Fruit fly (Drosophila melanogaster): ENCODE results near the gene bdl.

Gene bdl

DNA sequence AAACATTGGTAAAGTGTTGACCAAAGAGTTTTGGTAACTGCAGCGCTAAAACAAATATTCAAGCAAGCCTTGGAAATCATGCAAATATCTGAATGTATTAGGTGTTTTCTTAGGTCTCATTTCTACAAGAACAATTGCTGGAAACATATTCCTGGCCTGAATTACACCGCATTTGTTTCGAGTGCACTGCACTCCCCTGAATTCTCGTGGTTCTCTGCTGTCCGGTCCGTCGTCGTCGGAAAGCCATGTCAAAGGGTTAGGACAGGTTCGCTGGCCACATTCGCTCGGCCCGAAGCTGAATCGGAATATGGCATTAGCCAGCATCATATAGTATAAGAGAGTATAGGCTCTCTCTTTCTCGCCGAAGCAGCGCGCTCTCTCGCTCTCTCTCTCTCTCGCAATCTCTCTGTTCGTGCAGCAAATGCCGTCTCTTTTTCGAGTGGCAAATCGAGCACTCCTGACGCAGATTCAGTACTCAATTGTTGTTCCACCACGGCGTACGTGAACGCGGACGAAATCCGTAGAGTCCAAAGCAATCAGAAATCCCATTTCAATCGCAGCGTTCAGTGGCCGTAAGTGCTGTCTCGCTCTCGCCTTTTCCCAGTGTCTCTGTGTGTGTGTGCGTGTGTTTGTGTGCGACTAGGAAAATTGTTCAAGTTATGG lies 41.5 kb upstream of the bdl start, which contains the start of gene tutl (continued):
- peak; percentile 18 for TF ChIP-seq CG12299 (tag; optimal IDR thresholded peaks at IDR 0.05)
- peak; percentile 63 for TF ChIP-seq fd3F (GFP tag; optimal IDR thresholded peaks at IDR 0.05)
- TF ChIP-seq lab (GFP tag; optimal IDR thresholded peaks at IDR 0.05) = peak; percentile 73
- peak; percentile 69; the same call in 2 of the 3 replicates for TF ChIP-seq so (GFP tag; IDR thresholded peaks at IDR 0.05)
- TF ChIP-seq dmrt11E (tag; optimal IDR thresholded peaks at IDR 0.05) = peak; percentile 91
- TF ChIP-seq CG9797 (GFP tag; optimal IDR thresholded peaks at IDR 0.05) = no peak
- peak; percentile 82 for TF ChIP-seq CG9609 (GFP tag; optimal IDR thresholded peaks at IDR 0.05)
- peak; percentile 52 for TF ChIP-seq odd (GFP tag; optimal IDR thresholded peaks at IDR 0.05)
- peak; percentile 80 for TF ChIP-seq CG8089 (GFP tag; optimal IDR thresholded peaks at IDR 0.05)
- TF ChIP-seq zen (tag; optimal IDR thresholded peaks at IDR 0.05) = peak; percentile 9
- peak; percentile 82 for TF ChIP-seq sisA (GFP tag; IDR thresholded peaks at IDR 0.05)
- peak; percentile 59 for TF ChIP-seq D19B (GFP tag; optimal IDR thresholded peaks at IDR 0.05)
- peak; percentile 61 for TF ChIP-seq Fer3 (tag; optimal IDR thresholded peaks at IDR 0.05)
- peak; percentile 75 for TF ChIP-seq fu2 (GFP tag; optimal IDR thresholded peaks at IDR 0.05)
- TF ChIP-seq Fer2 (tag; optimal IDR thresholded peaks at IDR 0.05) = no peak
- TF ChIP-seq sob (GFP tag; IDR thresholded peaks at IDR 0.05) = peak; percentile 78
- TF ChIP-seq danr (GFP tag; IDR thresholded peaks at IDR 0.05) = peak; percentile 74
- TF ChIP-seq H2.0 (GFP tag; IDR thresholded peaks at IDR 0.05) = peak; percentile 72
- peak; percentile 63; the same call in 2 of the 3 replicates for TF ChIP-seq CG11560 (tag; IDR thresholded peaks at IDR 0.05)
- peak; percentile 84 for TF ChIP-seq CG14710 (tag; optimal IDR thresholded peaks at IDR 0.05)
- TF ChIP-seq CG8359 (GFP tag; optimal IDR thresholded peaks at IDR 0.05; ENCODE audit: borderline replicate concordance) = peak; percentile 49
- peak; percentile 55 for TF ChIP-seq CG12236 (GFP tag; optimal IDR thresholded peaks at IDR 0.05)
- TF ChIP-seq CG12219 (GFP tag; optimal IDR thresholded peaks at IDR 0.05) = peak; percentile 79
- TF ChIP-seq CG17829 (tag; optimal IDR thresholded peaks at IDR 0.05) = peak; percentile 82
- TF ChIP-seq CG4404 (GFP tag; IDR thresholded peaks at IDR 0.05) = peak; percentile 82
- peak; percentile 68; the same call in 2 of the 4 replicates for TF ChIP-seq Gug (GFP tag; IDR thresholded peaks at IDR 0.05)
- TF ChIP-seq CG2129 (GFP tag; IDR thresholded peaks at IDR 0.05; ENCODE audit: partially characterized antibody) = no peak
- TF ChIP-seq rib (GFP tag; IDR thresholded peaks at IDR 0.05) = no peak; the same call in 1 of the 2 replicates
- TF ChIP-seq dati (GFP tag; IDR thresholded peaks at IDR 0.05) = peak; percentile 47; the same call in 1 of the 2 replicates
- TF ChIP-seq gro (GFP tag; optimal IDR thresholded peaks at IDR 0.05) = peak; percentile 23
- TF ChIP-seq CG18476 (GFP tag; optimal IDR thresholded peaks at IDR 0.05) = peak; percentile 74
- TF ChIP-seq CG32767 (GFP tag; IDR thresholded peaks at IDR 0.05) = peak; percentile 68
- TF ChIP-seq org-1 (GFP tag; optimal IDR thresholded peaks at IDR 0.05) = peak; percentile 81
- peak; percentile 74 for TF ChIP-seq jing (GFP tag; optimal IDR thresholded peaks at IDR 0.05)
- no peak for TF ChIP-seq grn (GFP tag; optimal IDR thresholded peaks at IDR 0.05)
- TF ChIP-seq schlank (tag; optimal IDR thresholded peaks at IDR 0.05) = no peak
- TF ChIP-seq CG6813 (GFP tag; optimal IDR thresholded peaks at IDR 0.05) = peak; percentile 65
- peak; percentile 20 for TF ChIP-seq sima (GFP tag; optimal IDR thresholded peaks at IDR 0.05)
- TF ChIP-seq CG2120 (GFP tag; optimal IDR thresholded peaks at IDR 0.05) = peak; percentile 77
- TF ChIP-seq ken (GFP tag; IDR thresholded peaks at IDR 0.05) = peak; percentile 67; the same call in 2 of the 3 replicates
- peak; percentile 48 for TF ChIP-seq CG33557 (GFP tag; optimal IDR thresholded peaks at IDR 0.05)
- TF ChIP-seq NK7.1 (GFP tag; optimal IDR thresholded peaks at IDR 0.05) = peak; percentile 13
- TF ChIP-seq ab (GFP tag; optimal IDR thresholded peaks at IDR 0.05) = peak; percentile 58
- TF ChIP-seq unpg (GFP tag; optimal IDR thresholded peaks at IDR 0.05) = peak; percentile 84
- peak; percentile 28; the same call in 1 of the 2 replicates for TF ChIP-seq Bgb (GFP tag; IDR thresholded peaks at IDR 0.05; ENCODE audit: partially characterized antibody)
- peak; percentile 59; the same call in 1 of the 2 replicates for TF ChIP-seq gsb (GFP tag; IDR thresholded peaks at IDR 0.05)
- peak; percentile 56 for TF ChIP-seq Dek (tag; optimal IDR thresholded peaks at IDR 0.05)
- peak; percentile 50; the same call in 1 of the 2 replicates for TF ChIP-seq ham (GFP tag; IDR thresholded peaks at IDR 0.05)
- peak; percentile 23 for TF ChIP-seq Sry-β (GFP tag; optimal IDR thresholded peaks at IDR 0.05)

Data from whole organism, embryonic.